Fruit fly (Drosophila melanogaster) whole organism, prepupa: ENCODE measurements around the gene mRpS34.

Experiments used
- CG16779 ChIP-seq: fragments of 200-800 bp; sonication (Bioruptor generic); optimal IDR thresholded peaks from 3 replicates; lab custom pipeline; 2017; ENCODE audit warnings: missing biosample characterization, mild to moderate bottlenecking, missing genetic modification characterization
- CG34406 ChIP-seq: fragments of 200-800 bp; sonication (Bioruptor generic); optimal IDR thresholded peaks from 3 replicates; lab custom pipeline; 2016; ENCODE audit warnings: missing biosample characterization, missing genetic modification characterization
- CG8119 ChIP-seq: fragments of 200-800 bp; sonication (Bioruptor generic); IDR thresholded peaks from 3 replicates; pipeline ENCODE4 v1.3.6; 2022; ENCODE audit warnings: missing biosample characterization, missing genetic modification characterization
- CG9139 ChIP-seq: fragments of 200-800 bp; sonication (Bioruptor generic); optimal IDR thresholded peaks from 3 replicates; lab custom pipeline; 2017; ENCODE audit warnings: missing biosample characterization, mild to moderate bottlenecking, missing genetic modification characterization
- Hr39 ChIP-seq: fragments of 200-800 bp; sonication (Bioruptor generic); optimal IDR thresholded peaks from 2 replicates; lab custom pipeline; 2016; ENCODE audit warnings: missing biosample characterization, missing genetic modification characterization
- Sox102F ChIP-seq: fragments of 200-800 bp; sonication (Bioruptor generic); optimal IDR thresholded peaks from 2 replicates; lab custom pipeline; 2016; ENCODE audit warnings: missing biosample characterization, mild to moderate bottlenecking, missing genetic modification characterization
- Sox15 ChIP-seq: fragments of 200-800 bp; sonication (Bioruptor generic); optimal IDR thresholded peaks from 3 replicates; lab custom pipeline; 2016; ENCODE audit warnings: missing biosample characterization, missing genetic modification characterization
- dac ChIP-seq: fragments of 200-800 bp; sonication (Bioruptor generic); optimal IDR thresholded peaks from 2 replicates; lab custom pipeline; 2017; ENCODE audit warnings: missing biosample characterization, mild to moderate bottlenecking, missing genetic modification characterization
- fd85E ChIP-seq: fragments of 200-800 bp; sonication (Bioruptor generic); optimal IDR thresholded peaks from 3 replicates; lab custom pipeline; 2016; ENCODE audit warnings: missing biosample characterization, missing genetic modification characterization
- net ChIP-seq: fragments of 200-800 bp; sonication (Bioruptor generic); optimal IDR thresholded peaks from 3 replicates; lab custom pipeline; 2016; ENCODE audit warnings: missing biosample characterization, missing genetic modification characterization

dm6 chr3L:16359219-16359748, 11.4 kb downstream of the mRpS34 start, which contains the start of gene ringer:
- no peak for TF ChIP-seq dac (GFP tag; lab: Kevin White, UChicago)
- TF ChIP-seq fd85E (GFP tag; lab: Kevin White, UChicago): no peak
- no peak for TF ChIP-seq CG34406 (GFP tag; lab: Kevin White, UChicago)
- TF ChIP-seq CG9139 (GFP tag; lab: Kevin White, UChicago): no peak
- no peak for TF ChIP-seq Hr39 (GFP tag; lab: Kevin White, UChicago)
- TF ChIP-seq CG16779 (tag; lab: Kevin White, UChicago): no peak
- no peak for TF ChIP-seq CG8119
- TF ChIP-seq Sox15 (GFP tag; lab: Kevin White, UChicago): no peak
- no peak for TF ChIP-seq Sox102F (GFP tag; lab: Kevin White, UChicago)
- TF ChIP-seq net (GFP tag; lab: Kevin White, UChicago): no peak
